Fruit fly (Drosophila melanogaster) whole organism, embryonic: ENCODE results near the gene Ns1.

Source experiments
- Bgb ChIP-seq: fragments of 200-800 bp; sonication (Bioruptor generic); IDR thresholded peaks from 2 replicates; pipeline ENCODE4 v1.3.6; 2022; ENCODE audit warnings: missing biosample characterization, missing genetic modification characterization; ENCODE audit not compliant: partially characterized antibody
- CG1024 ChIP-seq: fragments of 200-800 bp; sonication (Bioruptor generic); IDR thresholded peaks from 2 replicates; pipeline ENCODE4 v1.3.6; 2022; ENCODE audit warnings: missing biosample characterization, missing genetic modification characterization
- CG10565 ChIP-seq: fragments of 200-800 bp; sonication (Bioruptor generic); optimal IDR thresholded peaks from 3 replicates; lab custom pipeline; 2016; ENCODE audit warnings: missing biosample characterization, mild to moderate bottlenecking, missing genetic modification characterization
- CG10979 ChIP-seq: fragments of 200-800 bp; sonication (Bioruptor generic); optimal IDR thresholded peaks from 2 replicates; lab custom pipeline; 2018; ENCODE audit warnings: missing biosample characterization, mild to moderate bottlenecking, missing genetic modification characterization, moderate library complexity
- CG11504 ChIP-seq: fragments of 200-800 bp; sonication (Bioruptor generic); optimal IDR thresholded peaks from 3 replicates; lab custom pipeline; 2019; ENCODE audit warnings: missing biosample characterization, mild to moderate bottlenecking, missing genetic modification characterization, moderate library complexity
- CG11723 ChIP-seq: fragments of 200-800 bp; sonication (Bioruptor generic); optimal IDR thresholded peaks from 2 replicates; lab custom pipeline; 2017; ENCODE audit warnings: missing biosample characterization, mild to moderate bottlenecking, missing genetic modification characterization
- CG12104 ChIP-seq: fragments of 200-800 bp; sonication (Bioruptor generic); optimal IDR thresholded peaks from 3 replicates; lab custom pipeline; 2016; ENCODE audit warnings: missing biosample characterization, missing genetic modification characterization
- CG12155 ChIP-seq: fragments of 200-800 bp; sonication (Bioruptor generic); optimal IDR thresholded peaks from 3 replicates; lab custom pipeline; 2016; ENCODE audit warnings: missing biosample characterization, missing genetic modification characterization
- CG13424 ChIP-seq: fragments of 200-800 bp; sonication (Bioruptor generic); optimal IDR thresholded peaks from 2 replicates; lab custom pipeline; 2019; ENCODE audit warnings: missing biosample characterization, mild to moderate bottlenecking, missing genetic modification characterization, moderate library complexity
- CG13624 ChIP-seq: fragments of 200-800 bp; sonication (Bioruptor generic); optimal IDR thresholded peaks from 2 replicates; lab custom pipeline; 2016; ENCODE audit warnings: missing biosample characterization, missing genetic modification characterization
- CG14014 ChIP-seq: fragments of 200-800 bp; sonication (Bioruptor generic); IDR thresholded peaks from 2 replicates; pipeline ENCODE4 v1.3.6; 2022; ENCODE audit warnings: missing biosample characterization, missing genetic modification characterization
- CG15514 ChIP-seq: fragments of 200-800 bp; sonication (Bioruptor generic); optimal IDR thresholded peaks from 3 replicates; lab custom pipeline; 2017; ENCODE audit warnings: missing biosample characterization, missing genetic modification characterization, mild to moderate bottlenecking, moderate library complexity, missing genetic modification reagents
- CG1602 ChIP-seq: fragments of 200-800 bp; sonication (Bioruptor generic); optimal IDR thresholded peaks from 3 replicates; lab custom pipeline; 2016; ENCODE audit warnings: missing biosample characterization, missing genetic modification characterization
- CG17186 ChIP-seq: fragments of 200-800 bp; sonication (Bioruptor generic); optimal IDR thresholded peaks from 3 replicates; lab custom pipeline; 2017; ENCODE audit warnings: missing biosample characterization, missing genetic modification reagents, missing genetic modification characterization
- CG17359 ChIP-seq: fragments of 200-800 bp; sonication (Bioruptor generic); optimal IDR thresholded peaks from 3 replicates; lab custom pipeline; 2018; ENCODE audit warnings: missing biosample characterization, mild to moderate bottlenecking, missing genetic modification characterization, moderate library complexity
- CG17385 ChIP-seq: fragments of 200-800 bp; sonication (Bioruptor generic); optimal IDR thresholded peaks from 3 replicates; lab custom pipeline; 2018; ENCODE audit warnings: missing biosample characterization, mild to moderate bottlenecking, missing genetic modification characterization
- CG17802 ChIP-seq: fragments of 200-800 bp; sonication (Bioruptor generic); optimal IDR thresholded peaks from 2 replicates; lab custom pipeline; 2018; ENCODE audit warnings: missing biosample characterization, mild to moderate bottlenecking, missing genetic modification characterization, moderate library complexity
- CG1792 ChIP-seq: fragments of 200-800 bp; sonication (Bioruptor generic); optimal IDR thresholded peaks from 2 replicates; lab custom pipeline; 2016; ENCODE audit warnings: missing biosample characterization, missing genetic modification characterization
- CG1832 ChIP-seq: fragments of 200-800 bp; sonication (Bioruptor generic); optimal IDR thresholded peaks from 2 replicates; lab custom pipeline; 2017; ENCODE audit warnings: missing biosample characterization, mild to moderate bottlenecking, missing genetic modification characterization, inconsistent platforms
- CG2129 ChIP-seq: fragments of 200-800 bp; sonication (Bioruptor generic); IDR thresholded peaks from 2 replicates; pipeline ENCODE4 v1.3.6; 2022; ENCODE audit warnings: missing biosample characterization, missing genetic modification characterization; ENCODE audit not compliant: partially characterized antibody
- CG2199 ChIP-seq: fragments of 200-800 bp; sonication (Bioruptor generic); IDR thresholded peaks from 3 replicates; pipeline ENCODE4 v1.3.6; 2022; ENCODE audit warnings: missing biosample characterization, missing genetic modification characterization
- CG31441 ChIP-seq: fragments of 200-800 bp; sonication (Bioruptor generic); IDR thresholded peaks from 2 replicates; pipeline ENCODE4 v1.3.6; 2022; ENCODE audit warnings: missing biosample characterization, missing genetic modification characterization
- CG6683 ChIP-seq: fragments of 200-800 bp; sonication (Bioruptor generic); optimal IDR thresholded peaks from 2 replicates; lab custom pipeline; 2017; ENCODE audit warnings: missing biosample characterization, mild to moderate bottlenecking, missing genetic modification characterization, missing genetic modification reagents
- CG6813 ChIP-seq: fragments of 200-800 bp; sonication (Bioruptor generic); optimal IDR thresholded peaks from 2 replicates; lab custom pipeline; 2017; ENCODE audit warnings: missing biosample characterization, missing genetic modification characterization, mild to moderate bottlenecking, moderate library complexity, missing genetic modification reagents
- CG7556 ChIP-seq: fragments of 200-800 bp; sonication (Bioruptor generic); optimal IDR thresholded peaks from 2 replicates; lab custom pipeline; 2017; ENCODE audit warnings: missing biosample characterization, mild to moderate bottlenecking, missing genetic modification characterization
- CG8944 ChIP-seq: fragments of 200-800 bp; sonication (Bioruptor generic); optimal IDR thresholded peaks from 3 replicates; lab custom pipeline; 2016; ENCODE audit warnings: missing biosample characterization, missing genetic modification characterization
- Fer1 ChIP-seq: fragments of 200-800 bp; sonication (Bioruptor generic); optimal IDR thresholded peaks from 2 replicates; lab custom pipeline; 2017; ENCODE audit warnings: missing biosample characterization, mild to moderate bottlenecking, missing genetic modification characterization
- HLHmδ ChIP-seq: fragments of 200-800 bp; sonication (Bioruptor generic); optimal IDR thresholded peaks from 2 replicates; lab custom pipeline; 2018; ENCODE audit warnings: missing biosample characterization, mild to moderate bottlenecking, missing genetic modification characterization, moderate library complexity
- HmgZ ChIP-seq: fragments of 200-800 bp; sonication (Bioruptor generic); optimal IDR thresholded peaks from 2 replicates; lab custom pipeline; 2018; ENCODE audit warnings: missing biosample characterization, mild to moderate bottlenecking, missing genetic modification characterization
- Mes4 ChIP-seq: fragments of 200-800 bp; sonication (Bioruptor generic); optimal IDR thresholded peaks from 2 replicates; lab custom pipeline; 2016; ENCODE audit warnings: missing biosample characterization, missing genetic modification characterization
- NC2β ChIP-seq: fragments of 200-800 bp; sonication (Bioruptor generic); optimal IDR thresholded peaks from 2 replicates; lab custom pipeline; 2016; ENCODE audit warnings: missing biosample characterization, missing genetic modification characterization
- Neu2 ChIP-seq: fragments of 200-800 bp; sonication (Bioruptor generic); optimal IDR thresholded peaks from 3 replicates; lab custom pipeline; 2016; ENCODE audit warnings: missing biosample characterization, missing genetic modification characterization, borderline replicate concordance
- NfI ChIP-seq: fragments of 200-800 bp; sonication (Bioruptor generic); optimal IDR thresholded peaks from 3 replicates; lab custom pipeline; 2018; ENCODE audit warnings: missing biosample characterization, mild to moderate bottlenecking, missing genetic modification characterization, moderate library complexity
- Optix ChIP-seq: fragments of 200-800 bp; sonication (Bioruptor generic); IDR thresholded peaks from 3 replicates; pipeline ENCODE4 v1.3.6; 2022; ENCODE audit warnings: missing biosample characterization, missing genetic modification characterization
- Spps ChIP-seq: fragments of 200-800 bp; sonication (Bioruptor generic); optimal IDR thresholded peaks from 2 replicates; lab custom pipeline; 2018; ENCODE audit warnings: missing biosample characterization, mild to moderate bottlenecking, missing genetic modification characterization
- Ssrp ChIP-seq: fragments of 200-800 bp; sonication (Bioruptor generic); optimal IDR thresholded peaks from 2 replicates; lab custom pipeline; 2018; ENCODE audit warnings: missing biosample characterization, mild to moderate bottlenecking, missing genetic modification characterization, moderate library complexity
- Trl ChIP-seq, 3 experiments: fragments of >200 bp in 2 of 3; fragments of 200-800 bp in 1 of 3; sonication (Bioruptor generic) in 1 of 3; optimal IDR thresholded peaks; 2 replicates in 1 of 3; 3 replicates in 2 of 3; lab custom pipeline; 2016 to 2017; ENCODE audit warnings: missing biosample characterization in 1 of 3, missing genetic modification characterization in 1 of 3
- YL-1 ChIP-seq: fragments of 200-800 bp; sonication (Bioruptor generic); optimal IDR thresholded peaks from 3 replicates; lab custom pipeline; 2017; ENCODE audit warnings: missing biosample characterization, mild to moderate bottlenecking, missing genetic modification characterization
- ewg ChIP-seq: fragments of 200-800 bp; sonication (Bioruptor generic); optimal IDR thresholded peaks from 3 replicates; lab custom pipeline; 2017; ENCODE audit warnings: mild to moderate bottlenecking, missing biosample characterization, missing genetic modification reagents, missing genetic modification characterization
- exex ChIP-seq: fragments of 200-800 bp; sonication (Bioruptor generic); optimal IDR thresholded peaks from 4 replicates; lab custom pipeline; 2018; ENCODE audit warnings: missing biosample characterization, mild to moderate bottlenecking, missing genetic modification characterization, moderate library complexity
- fd3F ChIP-seq: fragments of 200-800 bp; sonication (Bioruptor generic); optimal IDR thresholded peaks from 2 replicates; lab custom pipeline; 2018; ENCODE audit warnings: missing biosample characterization, mild to moderate bottlenecking, missing genetic modification characterization, moderate library complexity
- fu2 ChIP-seq: fragments of 200-800 bp; sonication (Bioruptor generic); optimal IDR thresholded peaks from 2 replicates; lab custom pipeline; 2016; ENCODE audit warnings: missing biosample characterization, missing genetic modification characterization
- grau ChIP-seq: fragments of 200-800 bp; optimal IDR thresholded peaks from 3 replicates; lab custom pipeline; 2019; ENCODE audit warnings: missing biosample characterization, mild to moderate bottlenecking, missing genetic modification characterization, moderate library complexity
- gsb ChIP-seq: fragments of 200-800 bp; sonication (Bioruptor generic); IDR thresholded peaks from 2 replicates; pipeline ENCODE4 v1.3.6; 2022; ENCODE audit warnings: missing biosample characterization, missing genetic modification characterization
- lbe ChIP-seq: fragments of 200-800 bp; sonication (Bioruptor generic); optimal IDR thresholded peaks from 2 replicates; lab custom pipeline; 2016; ENCODE audit warnings: missing biosample characterization, mild to moderate bottlenecking, missing genetic modification characterization
- nerfin-1 ChIP-seq: fragments of 200-800 bp; sonication (Bioruptor generic); optimal IDR thresholded peaks from 3 replicates; lab custom pipeline; 2019; ENCODE audit warnings: missing biosample characterization, mild to moderate bottlenecking, missing genetic modification characterization, moderate library complexity
- p53 ChIP-seq: fragments of 200-800 bp; sonication (Bioruptor generic); optimal IDR thresholded peaks from 2 replicates; lab custom pipeline; 2016; ENCODE audit warnings: missing biosample characterization, missing genetic modification characterization
- ranshi ChIP-seq: fragments of 200-800 bp; sonication (Bioruptor generic); IDR thresholded peaks from 2 replicates; pipeline ENCODE4 v1.3.6; 2022; ENCODE audit warnings: missing biosample characterization, missing genetic modification characterization
- tup ChIP-seq: fragments of 200-800 bp; sonication (Bioruptor generic); optimal IDR thresholded peaks from 2 replicates; lab custom pipeline; 2016; ENCODE audit warnings: missing biosample characterization, mild to moderate bottlenecking, missing genetic modification characterization, moderate library complexity
- zfh2 ChIP-seq: fragments of 200-800 bp; sonication (Bioruptor generic); optimal IDR thresholded peaks from 2 replicates; lab custom pipeline; 2016; ENCODE audit warnings: missing biosample characterization, missing genetic modification characterization

The Ns1 gene

DNA sequence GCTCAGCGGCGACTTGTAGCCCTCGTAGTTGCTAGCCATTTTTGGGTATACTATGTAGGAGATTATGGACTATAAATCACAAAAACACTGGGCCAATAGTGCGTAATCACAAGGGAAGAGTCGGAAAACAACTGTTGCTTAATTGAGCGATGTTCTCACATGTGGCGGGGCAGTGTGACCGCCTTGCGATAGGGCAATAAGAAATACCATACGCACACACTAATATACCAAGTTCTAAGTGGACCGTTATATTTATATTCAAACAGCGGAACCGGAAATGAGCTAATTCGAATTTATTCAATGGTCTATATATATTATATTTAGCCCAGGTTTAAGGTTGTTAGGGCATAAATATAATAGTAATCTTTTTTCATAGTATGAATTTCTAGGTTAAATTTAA lies 51.5 kb downstream of the Ns1 start, which contains the start of gene Adsl (continued):
- TF ChIP-seq CG17359 (tag; lab: Kevin White, UChicago) (no peak), CG12104 (GFP tag; lab: Kevin White, UChicago) (peak; percentile 19), fd3F (GFP tag; lab: Kevin White, UChicago) (no peak), CG10565 (no peak), Optix (GFP tag; lab: Robert Waterston, UW) (no peak), lbe (GFP tag; lab: Kevin White, UChicago) (no peak), CG1792 (GFP tag; lab: Kevin White, UChicago) (no peak), CG1832 (no peak), Neu2 (GFP tag; lab: Kevin White, UChicago) (no peak), tup (no peak), CG1024 (GFP tag; lab: Robert Waterston, UW) (peak; percentile 43), NfI (GFP tag; lab: Kevin White, UChicago) (peak; percentile 83), CG10979 (peak; percentile 73), zfh2 (no peak), CG11723 (GFP tag; lab: Kevin White, UChicago) (no peak), Spps (peak; percentile 67), gsb (GFP tag; lab: Robert Waterston, UW) (no peak), CG13624 (GFP tag; lab: Kevin White, UChicago) (peak; percentile 19), YL-1 (GFP tag; lab: Kevin White, UChicago) (peak; percentile 74), CG2199 (no peak), CG6813 (peak; percentile 85), ranshi (GFP tag; lab: Robert Waterston, UW) (no peak; the same call in 1 of the 2 replicates), CG17802 (peak; percentile 46), exex (tag; lab: Kevin White, UChicago) (no peak), CG7556 (no peak), CG6683 (no peak), CG17385 (GFP tag; lab: Kevin White, UChicago) (peak; percentile 74), NC2β (GFP tag; lab: Kevin White, UChicago) (peak; percentile 41), Bgb (peak; percentile 49; the same call in 1 of the 2 replicates), CG8944 (GFP tag; lab: Kevin White, UChicago) (no peak), Mes4 (GFP tag; lab: Kevin White, UChicago) (peak; percentile 45), CG1602 (GFP tag; lab: Kevin White, UChicago) (no peak), HLHmδ (peak; percentile 67), CG12155 (GFP tag; lab: Kevin White, UChicago) (no peak), HmgZ (tag; lab: Kevin White, UChicago) (peak; percentile 37), Trl (optimal IDR thresholded peaks at IDR 0.05; lab: Kevin White, UChicago) (no peak), Trl (GFP tag; optimal IDR thresholded peaks at IDR 0.05; lab: Kevin White, UChicago) (no peak), Ssrp (tag; lab: Kevin White, UChicago) (no peak), ewg (GFP tag; lab: Kevin White, UChicago) (peak; percentile 48), CG2129 (GFP tag; lab: Robert Waterston, UW) (no peak), CG11504 (tag; lab: Kevin White, UChicago) (no peak), fu2 (GFP tag; lab: Kevin White, UChicago) (no peak), nerfin-1 (tag; lab: Kevin White, UChicago) (no peak), grau (tag; lab: Kevin White, UChicago) (no peak), CG14014 (GFP tag; lab: Robert Waterston, UW) (no peak), CG13424 (tag; lab: Kevin White, UChicago) (no peak), p53 (GFP tag; lab: Kevin White, UChicago) (peak; percentile 13), CG17186 (GFP tag; lab: Kevin White, UChicago) (peak; percentile 60), Fer1 (GFP tag; lab: Kevin White, UChicago) (no peak), CG15514 (GFP tag; lab: Kevin White, UChicago) (peak; percentile 96), CG31441 (GFP tag; lab: Robert Waterston, UW) (peak; percentile 84; the same call in 1 of the 2 replicates)
